Worm (Caenorhabditis elegans) whole organism, mixed stage, embryonic: ENCODE results near the gene B0336.12.

ENCODE experiments used
- lin-13 ChIP-seq: fragments of 150-350 bp; optimal IDR thresholded peaks from 2 replicates; lab custom pipeline; 2014; ENCODE audit warnings: missing biosample characterization, missing genetic modification characterization
- mls-2 ChIP-seq: sonication (generic microtip); optimal IDR thresholded peaks from 2 replicates; lab custom pipeline; 2016; ENCODE audit warnings: mild to moderate bottlenecking, missing genetic modification characterization, moderate library complexity, missing compliant biosample characterization
- nhr-12 ChIP-seq: fragments of 150-350 bp; optimal IDR thresholded peaks from 2 replicates; lab custom pipeline; 2014; ENCODE audit warnings: missing biosample characterization, missing genetic modification characterization
- nhr-76 ChIP-seq: sonication (generic microtip); optimal IDR thresholded peaks from 2 replicates; lab custom pipeline; 2017; ENCODE audit warnings: missing biosample characterization, missing genetic modification characterization
- unc-39 ChIP-seq: fragments of 150-350 bp; optimal IDR thresholded peaks from 2 replicates; lab custom pipeline; 2014; ENCODE audit warnings: missing biosample characterization, missing genetic modification characterization

- TF ChIP-seq nhr-76 (tag; lab: Kevin White, UChicago) (no peak), lin-13 (tag; lab: Kevin White, UChicago) (no peak), nhr-12 (tag; lab: Kevin White, UChicago) (no peak), unc-39 (no peak), mls-2 (tag; lab: Kevin White, UChicago) (no peak)
Observed at ce11 chrIII:5727827-5728226, 17.9 kb upstream of the B0336.12 start, which contains the start of gene egg-1.
